Fruit fly (Drosophila melanogaster) whole organism, wandering third instar larva: ENCODE measurements around the gene CG13097.

ENCODE experiments used
- Abd-B ChIP-seq: fragments of >200 bp; optimal IDR thresholded peaks from 2 replicates; lab custom pipeline; 2017; ENCODE audit warnings: missing biosample characterization, missing genetic modification characterization
- CG32264 ChIP-seq: fragments of 200-800 bp; sonication (Bioruptor generic); optimal IDR thresholded peaks from 2 replicates; lab custom pipeline; 2016; ENCODE audit warnings: missing biosample characterization, missing genetic modification characterization
- CG9705 ChIP-seq: fragments of 200-800 bp; sonication (Bioruptor generic); optimal IDR thresholded peaks from 2 replicates; lab custom pipeline; 2018; ENCODE audit warnings: missing biosample characterization, mild to moderate bottlenecking, missing genetic modification characterization
- CrebA ChIP-seq: fragments of 200-800 bp; sonication (Bioruptor generic); optimal IDR thresholded peaks from 2 replicates; lab custom pipeline; 2016; ENCODE audit warnings: missing biosample characterization, mild to moderate bottlenecking, missing genetic modification characterization, borderline replicate concordance
- Dfd ChIP-seq: fragments of >200 bp; optimal IDR thresholded peaks from 2 replicates; lab custom pipeline; 2017; ENCODE audit warnings: missing biosample characterization, missing genetic modification characterization
- Dif ChIP-seq: fragments of 200-275, 200-300 bp; sonication (Bioruptor generic); optimal IDR thresholded peaks from 2 replicates; lab custom pipeline; 2018; ENCODE audit warnings: missing biosample characterization, missing genetic modification characterization; ENCODE audit not compliant: partially characterized antibody
- GATAd ChIP-seq: sonication (Bioruptor generic); optimal IDR thresholded peaks from 2 replicates; lab custom pipeline; 2016; ENCODE audit warnings: missing biosample characterization, missing genetic modification characterization
- HLH106 ChIP-seq: fragments of 200-800 bp; optimal IDR thresholded peaks from 3 replicates; lab custom pipeline; 2019; ENCODE audit warnings: missing biosample characterization, mild to moderate bottlenecking, missing genetic modification characterization, moderate library complexity
- Hnf4 ChIP-seq: fragments of 200-800 bp; sonication (Bioruptor generic); optimal IDR thresholded peaks from 2 replicates; lab custom pipeline; 2016; ENCODE audit warnings: missing biosample characterization, mild to moderate bottlenecking, missing genetic modification characterization
- Hr78 ChIP-seq: fragments of >200 bp; optimal IDR thresholded peaks from 2 replicates; lab custom pipeline; 2017; ENCODE audit warnings: missing biosample characterization, missing genetic modification characterization
- Hr83 ChIP-seq: fragments of 200-300 bp; sonication (Bioruptor generic); optimal IDR thresholded peaks from 2 replicates; lab custom pipeline; 2016; ENCODE audit warnings: missing biosample characterization, mild to moderate bottlenecking, missing genetic modification characterization, moderate library complexity; ENCODE audit not compliant: poor library complexity, severe bottlenecking
- Jra ChIP-seq: sonication (Bioruptor generic); optimal IDR thresholded peaks from 2 replicates; lab custom pipeline; 2016; ENCODE audit warnings: missing biosample characterization, missing genetic modification characterization
- Mio ChIP-seq: sonication (Bioruptor generic); optimal IDR thresholded peaks from 2 replicates; lab custom pipeline; 2016; ENCODE audit warnings: missing biosample characterization, missing genetic modification characterization
- Myc ChIP-seq: fragments of >200 bp; optimal IDR thresholded peaks from 2 replicates; lab custom pipeline; 2017
- N ChIP-seq: fragments of >200 bp; optimal IDR thresholded peaks from 2 replicates; lab custom pipeline; 2018; ENCODE audit warnings: missing biosample characterization, missing external identifiers, missing genetic modification characterization
- OdsH ChIP-seq: fragments of 200-800 bp; sonication (Bioruptor generic); optimal IDR thresholded peaks from 2 replicates; lab custom pipeline; 2016; ENCODE audit warnings: missing biosample characterization, mild to moderate bottlenecking, missing genetic modification characterization
- Rel ChIP-seq, 2 experiments: fragments of 200-800 bp; sonication (Bioruptor generic) in 1 of 2; optimal IDR thresholded peaks; 2 replicates in 1 of 2; 3 replicates in 1 of 2; lab custom pipeline; 2016 to 2019; ENCODE audit warnings: mild to moderate bottlenecking in 2 of 2, missing biosample characterization in 2 of 2, missing genetic modification characterization in 2 of 2, moderate library complexity in 1 of 2
- Sp1 ChIP-seq: fragments of 200-800 bp; sonication (Bioruptor generic); optimal IDR thresholded peaks from 3 replicates; lab custom pipeline; 2019; ENCODE audit warnings: missing biosample characterization, mild to moderate bottlenecking, missing genetic modification characterization, moderate library complexity
- Vsx2 ChIP-seq: fragments of 200-300, 225-300 bp; sonication (Bioruptor generic); optimal IDR thresholded peaks from 2 replicates; lab custom pipeline; 2018; ENCODE audit warnings: missing biosample characterization, missing genetic modification characterization; ENCODE audit not compliant: partially characterized antibody
- br ChIP-seq: fragments of 200-800 bp; sonication (Bioruptor generic); optimal IDR thresholded peaks from 2 replicates; lab custom pipeline; 2016; ENCODE audit warnings: missing biosample characterization, missing genetic modification characterization
- brk ChIP-seq: fragments of 200-800 bp; sonication (Bioruptor generic); optimal IDR thresholded peaks from 2 replicates; lab custom pipeline; 2016; ENCODE audit warnings: missing biosample characterization, mild to moderate bottlenecking, missing genetic modification characterization
- dl ChIP-seq, 2 experiments: fragments of 175-275, 200-275 bp in 1 of 2; fragments of 200-275 bp in 1 of 2; sonication (Bioruptor generic); optimal IDR thresholded peaks; lab custom pipeline; 2018; ENCODE audit warnings: mild to moderate bottlenecking in 2 of 2, missing biosample characterization in 2 of 2, missing genetic modification characterization in 2 of 2, moderate library complexity in 2 of 2; ENCODE audit not compliant: partially characterized antibody in 2 of 2, insufficient read depth in 1 of 2
- dmrt93B ChIP-seq: fragments of 200-800 bp; sonication (Bioruptor generic); optimal IDR thresholded peaks from 2 replicates; lab custom pipeline; 2018; ENCODE audit warnings: missing biosample characterization, mild to moderate bottlenecking, missing genetic modification characterization
- dsf ChIP-seq: sonication (Bioruptor generic); optimal IDR thresholded peaks from 2 replicates; lab custom pipeline; 2016; ENCODE audit warnings: missing biosample characterization, missing genetic modification characterization, borderline replicate concordance
- ey ChIP-seq: fragments of 200-800 bp; sonication (Bioruptor generic); optimal IDR thresholded peaks from 2 replicates; lab custom pipeline; 2016; ENCODE audit warnings: missing biosample characterization, missing genetic modification characterization
- foxo ChIP-seq, 2 experiments: fragments of 200-800 bp; sonication (Bioruptor generic); optimal IDR thresholded peaks; 2 replicates in 1 of 2; 3 replicates in 1 of 2; lab custom pipeline; 2016 to 2017; ENCODE audit warnings: missing biosample characterization in 2 of 2, missing genetic modification characterization in 2 of 2
- fru ChIP-seq: fragments of 200-800 bp; sonication (Bioruptor generic); optimal IDR thresholded peaks from 3 replicates; lab custom pipeline; 2016; ENCODE audit warnings: missing biosample characterization, mild to moderate bottlenecking, missing genetic modification characterization
- h ChIP-seq: fragments of 200-800 bp; sonication (Bioruptor generic); optimal IDR thresholded peaks from 3 replicates; lab custom pipeline; 2016; ENCODE audit warnings: missing biosample characterization, mild to moderate bottlenecking, missing genetic modification characterization
- jim ChIP-seq: fragments of 175-275, 200-325 bp; sonication (Bioruptor generic); optimal IDR thresholded peaks from 2 replicates; lab custom pipeline; 2016; ENCODE audit warnings: missing biosample characterization, mild to moderate bottlenecking, missing genetic modification characterization
- lola ChIP-seq: fragments of >200 bp; optimal IDR thresholded peaks from 2 replicates; lab custom pipeline; 2017; ENCODE audit warnings: missing biosample characterization, missing genetic modification characterization
- pan ChIP-seq: fragments of >200 bp; optimal IDR thresholded peaks from 2 replicates; lab custom pipeline; 2017
- psq ChIP-seq: fragments of 200-800 bp; sonication (Bioruptor generic); optimal IDR thresholded peaks from 3 replicates; lab custom pipeline; 2017; ENCODE audit warnings: missing biosample characterization, mild to moderate bottlenecking, missing genetic modification characterization, moderate library complexity
- rgr ChIP-seq: fragments of 200-800 bp; sonication (Bioruptor generic); optimal IDR thresholded peaks from 3 replicates; lab custom pipeline; 2016; ENCODE audit warnings: missing biosample characterization, mild to moderate bottlenecking, missing genetic modification characterization
- sage ChIP-seq: fragments of 200-800 bp; sonication (Bioruptor generic); optimal IDR thresholded peaks from 2 replicates; lab custom pipeline; 2016; ENCODE audit warnings: missing biosample characterization, mild to moderate bottlenecking, missing genetic modification characterization
- sv ChIP-seq: fragments of 200-800 bp; sonication (Bioruptor generic); optimal IDR thresholded peaks from 3 replicates; lab custom pipeline; 2016; ENCODE audit warnings: missing biosample characterization, missing genetic modification characterization
- tai ChIP-seq: sonication (Bioruptor generic); optimal IDR thresholded peaks from 2 replicates; lab custom pipeline; 2016; ENCODE audit warnings: missing biosample characterization, missing genetic modification characterization
- usp ChIP-seq: fragments of >200 bp; optimal IDR thresholded peaks from 2 replicates; lab custom pipeline; 2017; ENCODE audit warnings: missing biosample characterization, missing genetic modification characterization
- woc ChIP-seq: sonication (Bioruptor generic); optimal IDR thresholded peaks from 2 replicates; lab custom pipeline; 2016; ENCODE audit warnings: missing biosample characterization, mild to moderate bottlenecking, missing genetic modification characterization

Gene CG13097

DNA sequence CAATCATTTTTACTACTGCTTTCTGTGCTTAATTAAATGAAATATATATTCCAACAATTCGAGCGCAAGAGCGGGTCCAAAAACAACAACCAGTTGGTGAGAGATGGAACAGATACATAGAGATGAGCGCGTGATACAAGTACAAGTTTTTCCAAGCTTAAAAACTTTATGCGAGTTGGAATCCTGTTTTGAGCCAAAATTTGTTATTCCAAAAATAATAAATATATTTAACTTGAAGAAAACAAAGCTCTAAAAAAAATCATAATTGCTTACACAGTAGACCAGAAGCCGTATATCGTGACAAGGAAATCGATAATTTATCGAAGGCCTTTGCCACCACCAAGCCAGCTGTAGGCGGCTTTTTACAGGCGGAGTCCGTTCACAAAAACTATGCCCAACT lies at the start of gene CG13097, which contains the start of gene PIG-U:
CG13097 (minus strand) TSS at position 121 of the 400 bp plus-strand sequence.
PIG-U (plus strand) TSS at position 349 of the 400 bp plus-strand sequence.
- TF ChIP-seq ey (GFP tag; lab: Kevin White, UChicago) (peak; percentile 89), pan (lab: Kevin White, UChicago) (no peak), foxo (GFP tag; optimal IDR thresholded peaks at IDR 0.05; lab: Kevin White, UChicago) (peak; percentile 65 to 93), CrebA (GFP tag; lab: Kevin White, UChicago) (no peak), Myc (lab: Kevin White, UChicago) (no peak), Dfd (GFP tag; lab: Kevin White, UChicago) (no peak), brk (no peak), HLH106 (peak; percentile 88), rgr (GFP tag; lab: Kevin White, UChicago) (no peak), br (GFP tag; lab: Kevin White, UChicago) (peak; percentile 89), CG9705 (GFP tag; lab: Kevin White, UChicago) (peak; percentile 79), Hr83 (GFP tag; lab: Kevin White, UChicago) (peak; percentile 94), dmrt93B (GFP tag; lab: Kevin White, UChicago) (no peak), Vsx2 (GFP tag; lab: Kevin White, UChicago) (no peak), psq (GFP tag; lab: Kevin White, UChicago) (peak; percentile 80), tai (GFP tag; lab: Kevin White, UChicago) (no peak), Jra (peak; percentile 90), lola (GFP tag; lab: Kevin White, UChicago) (no peak), Rel (GFP tag; optimal IDR thresholded peaks at IDR 0.05; lab: Kevin White, UChicago) (peak; percentile 2), Rel (tag; optimal IDR thresholded peaks at IDR 0.05; lab: Kevin White, UChicago) (peak; percentile 62), Mio (peak; percentile 20), jim (no peak), Sp1 (GFP tag; lab: Kevin White, UChicago) (no peak), woc (no peak), fru (GFP tag; lab: Kevin White, UChicago) (peak; percentile 86), OdsH (peak; percentile 85), sage (GFP tag; lab: Kevin White, UChicago) (no peak), dsf (GFP tag; lab: Kevin White, UChicago) (peak; percentile 88), sv (GFP tag; lab: Kevin White, UChicago) (peak; percentile 78), usp (GFP tag; lab: Kevin White, UChicago) (no peak), CG32264 (GFP tag; lab: Kevin White, UChicago) (peak; percentile 66), Hnf4 (GFP tag; lab: Kevin White, UChicago) (peak; percentile 93), dl (GFP tag; optimal IDR thresholded peaks at IDR 0.05; lab: Kevin White, UChicago; ENCODE audit: insufficient read depth in 1 of 2, partially characterized antibody in 2 of 2) (no peak), Hr78 (GFP tag; lab: Kevin White, UChicago) (no peak), Dif (GFP tag; lab: Kevin White, UChicago) (no peak), GATAd (GFP tag; lab: Kevin White, UChicago) (peak; percentile 62), N (GFP tag; lab: Kevin White, UChicago) (no peak), h (GFP tag; lab: Kevin White, UChicago) (peak; percentile 93), Abd-B (GFP tag; lab: Kevin White, UChicago) (no peak)

DNA sequence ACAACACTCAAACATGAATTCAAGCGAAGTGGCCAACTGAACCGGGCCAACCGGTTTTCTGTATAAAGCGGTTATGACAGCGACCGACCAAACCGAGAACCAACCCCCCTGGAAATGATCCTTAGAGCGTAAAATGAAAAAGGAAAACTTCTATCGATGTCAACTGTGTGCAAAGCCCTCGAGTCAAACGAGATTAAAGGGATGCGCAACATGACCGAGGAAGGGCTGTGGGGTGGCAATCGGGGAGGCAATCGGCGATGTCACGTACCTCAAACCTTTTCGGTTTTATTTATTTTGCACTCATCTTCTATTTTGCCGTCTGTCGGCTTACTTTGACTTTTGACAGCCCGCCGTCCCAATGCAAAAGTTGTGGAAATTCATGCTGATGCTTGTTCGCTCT lies 41.5 kb upstream of the CG13097 start:
- TF ChIP-seq jim (no peak), CG9705 (GFP tag; lab: Kevin White, UChicago) (no peak), psq (GFP tag; lab: Kevin White, UChicago) (no peak), brk (no peak), N (GFP tag; lab: Kevin White, UChicago) (no peak), dl (GFP tag; optimal IDR thresholded peaks at IDR 0.05; lab: Kevin White, UChicago; ENCODE audit: insufficient read depth in 1 of 2, partially characterized antibody in 2 of 2) (no peak)
- TF ChIP-seq, all 38 proteins: peak for 0
